Worm (Caenorhabditis elegans) whole organism, late embryonic: Measurements from ENCODE around the gene C26E1.2.

Source experiments
- C08G9.2 ChIP-seq: sonication (generic microtip); optimal IDR thresholded peaks from 2 replicates; lab custom pipeline; 2016; ENCODE audit warnings: mild to moderate bottlenecking, missing genetic modification characterization, moderate library complexity, missing compliant biosample characterization
- F13H6.1 ChIP-seq: sonication (generic microtip); optimal IDR thresholded peaks from 2 replicates; lab custom pipeline; 2016; ENCODE audit warnings: missing genetic modification characterization, missing compliant biosample characterization
- T23F11.4 ChIP-seq: fragments of 200-800 bp; sonication (Bioruptor generic); optimal IDR thresholded peaks from 2 replicates; lab custom pipeline; 2018; ENCODE audit warnings: mild to moderate bottlenecking, missing genetic modification characterization, missing compliant biosample characterization
- Y22D7AL.16 ChIP-seq: sonication (generic microtip); optimal IDR thresholded peaks from 2 replicates; lab custom pipeline; 2016; ENCODE audit warnings: missing genetic modification characterization, missing compliant biosample characterization
- ama-1 ChIP-seq: fragments of 150-350 bp; optimal IDR thresholded peaks from 2 replicates; lab custom pipeline; 2014
- ceh-2 ChIP-seq: sonication (generic microtip); optimal IDR thresholded peaks from 2 replicates; lab custom pipeline; 2016; ENCODE audit warnings: missing genotype, missing genetic modification characterization, missing compliant biosample characterization
- ceh-24 ChIP-seq: sonication (generic microtip); optimal IDR thresholded peaks from 2 replicates; lab custom pipeline; 2016; ENCODE audit warnings: mild to moderate bottlenecking, missing genetic modification characterization, missing compliant biosample characterization
- ceh-31 ChIP-seq: sonication (generic microtip); optimal IDR thresholded peaks from 2 replicates; lab custom pipeline; 2016; ENCODE audit warnings: missing genetic modification characterization, missing compliant biosample characterization
- ceh-34 ChIP-seq: sonication (generic microtip); optimal IDR thresholded peaks from 2 replicates; lab custom pipeline; 2016; ENCODE audit warnings: mild to moderate bottlenecking, missing genetic modification characterization, missing compliant biosample characterization
- ceh-45 ChIP-seq: fragments of 200-800 bp; sonication (Bioruptor generic); IDR thresholded peaks from 2 replicates; pipeline ENCODE4 v1.3.6; 2022; ENCODE audit warnings: missing genetic modification reagents, missing genetic modification characterization, missing compliant biosample characterization
- ceh-48 ChIP-seq: sonication (generic microtip); optimal IDR thresholded peaks from 2 replicates; lab custom pipeline; 2016; ENCODE audit warnings: missing genetic modification characterization, inconsistent platforms, missing compliant biosample characterization
- dve-1 ChIP-seq: sonication (generic microtip); optimal IDR thresholded peaks from 2 replicates; lab custom pipeline; 2017; ENCODE audit warnings: antibody characterized with exemption, mild to moderate bottlenecking, missing genetic modification characterization, missing compliant biosample characterization
- elt-4 ChIP-seq: sonication (generic microtip); optimal IDR thresholded peaks from 2 replicates; lab custom pipeline; 2016; ENCODE audit warnings: missing genetic modification characterization, missing compliant biosample characterization
- ets-4 ChIP-seq: sonication (generic microtip); optimal IDR thresholded peaks from 2 replicates; lab custom pipeline; 2016; ENCODE audit warnings: missing genetic modification characterization, missing compliant biosample characterization
- gmeb-2 ChIP-seq: sonication (generic microtip); optimal IDR thresholded peaks from 2 replicates; lab custom pipeline; 2016; ENCODE audit warnings: missing genetic modification characterization, inconsistent platforms, missing compliant biosample characterization
- hlh-30 ChIP-seq: sonication (generic microtip); optimal IDR thresholded peaks from 2 replicates; lab custom pipeline; 2017; ENCODE audit warnings: antibody characterized with exemption, missing genetic modification characterization, missing compliant biosample characterization; ENCODE audit not compliant: insufficient read depth
- lim-6 ChIP-seq: sonication (generic microtip); optimal IDR thresholded peaks from 2 replicates; lab custom pipeline; 2016; ENCODE audit warnings: missing genetic modification characterization, missing compliant biosample characterization
- mec-3 ChIP-seq: sonication (generic microtip); optimal IDR thresholded peaks from 2 replicates; lab custom pipeline; 2016; ENCODE audit warnings: borderline replicate concordance, missing genetic modification characterization, missing compliant biosample characterization
- nfya-1 ChIP-seq: sonication (generic microtip); optimal IDR thresholded peaks from 2 replicates; lab custom pipeline; 2017; ENCODE audit warnings: missing genetic modification characterization, mild to moderate bottlenecking, missing compliant biosample characterization, antibody characterized with exemption, moderate library complexity
- nhr-11 ChIP-seq: fragments of 150-350 bp; optimal IDR thresholded peaks from 2 replicates; lab custom pipeline; 2014; ENCODE audit warnings: missing biosample characterization, missing genetic modification characterization
- npax-4 ChIP-seq: sonication (generic microtip); optimal IDR thresholded peaks from 2 replicates; lab custom pipeline; 2016; ENCODE audit warnings: missing genetic modification characterization, missing compliant biosample characterization
- odd-2 ChIP-seq: sonication (generic microtip); optimal IDR thresholded peaks from 2 replicates; lab custom pipeline; 2017; ENCODE audit warnings: antibody characterized with exemption, mild to moderate bottlenecking, missing genetic modification characterization, missing compliant biosample characterization
- pax-1 ChIP-seq: fragments of 150-350 bp; optimal IDR thresholded peaks from 2 replicates; lab custom pipeline; 2014; ENCODE audit warnings: missing biosample characterization, missing genetic modification characterization
- pha-4 ChIP-seq: fragments of 150-350 bp; optimal IDR thresholded peaks from 2 replicates; lab custom pipeline; 2018; ENCODE audit warnings: missing biosample characterization, missing genetic modification reagents, missing genetic modification characterization
- pqm-1 ChIP-seq: sonication (generic microtip); optimal IDR thresholded peaks from 2 replicates; lab custom pipeline; 2016; ENCODE audit warnings: missing genetic modification characterization, missing compliant biosample characterization
- rnt-1 ChIP-seq: sonication (generic microtip); optimal IDR thresholded peaks from 2 replicates; lab custom pipeline; 2016; ENCODE audit warnings: missing genetic modification characterization, missing compliant biosample characterization
- sdc-2 ChIP-seq: sonication (generic microtip); optimal IDR thresholded peaks from 2 replicates; lab custom pipeline; 2016; ENCODE audit warnings: missing genotype, missing genetic modification characterization, missing compliant biosample characterization
- sox-4 ChIP-seq: sonication (generic microtip); optimal IDR thresholded peaks from 2 replicates; lab custom pipeline; 2017; ENCODE audit warnings: mild to moderate bottlenecking, missing genetic modification characterization, inconsistent platforms, missing compliant biosample characterization
- tbx-2 ChIP-seq: sonication (generic microtip); optimal IDR thresholded peaks from 2 replicates; lab custom pipeline; 2016; ENCODE audit warnings: missing genetic modification characterization, missing compliant biosample characterization
- tbx-7 ChIP-seq: sonication (generic microtip); optimal IDR thresholded peaks from 2 replicates; lab custom pipeline; 2016; ENCODE audit warnings: missing genotype, missing genetic modification characterization, missing compliant biosample characterization
- ttx-3 ChIP-seq: sonication (generic microtip); optimal IDR thresholded peaks from 2 replicates; lab custom pipeline; 2016; ENCODE audit warnings: missing genetic modification reagents, missing genetic modification characterization, missing compliant biosample characterization
- unc-3 ChIP-seq, 2 experiments: fragments of 200-800 bp in 1 of 2; sonication (Bioruptor generic) in 1 of 2; sonication (generic microtip) in 1 of 2; conservative IDR thresholded peaks in 1 of 2; optimal IDR thresholded peaks in 1 of 2; 2 replicates each; pipeline versions ENCODE4 v1.3.6 to Lab custom; 2016 to 2022; ENCODE audit warnings: missing compliant biosample characterization in 2 of 2, missing genetic modification characterization in 2 of 2, missing genetic modification reagents in 1 of 2
- unc-55 ChIP-seq: sonication (generic microtip); optimal IDR thresholded peaks from 2 replicates; lab custom pipeline; 2017; ENCODE audit warnings: missing biosample characterization, missing genetic modification reagents, missing genetic modification characterization
- unc-86 ChIP-seq: sonication (generic microtip); optimal IDR thresholded peaks from 2 replicates; lab custom pipeline; 2016; ENCODE audit warnings: missing genetic modification characterization, missing compliant biosample characterization
- zip-5 ChIP-seq: sonication (generic microtip); optimal IDR thresholded peaks from 2 replicates; lab custom pipeline; 2016; ENCODE audit warnings: missing genetic modification characterization, missing compliant biosample characterization
- ztf-16 ChIP-seq: sonication (generic microtip); optimal IDR thresholded peaks from 2 replicates; lab custom pipeline; 2017; ENCODE audit warnings: missing genetic modification characterization, missing compliant biosample characterization

Gene C26E1.2

DNA sequence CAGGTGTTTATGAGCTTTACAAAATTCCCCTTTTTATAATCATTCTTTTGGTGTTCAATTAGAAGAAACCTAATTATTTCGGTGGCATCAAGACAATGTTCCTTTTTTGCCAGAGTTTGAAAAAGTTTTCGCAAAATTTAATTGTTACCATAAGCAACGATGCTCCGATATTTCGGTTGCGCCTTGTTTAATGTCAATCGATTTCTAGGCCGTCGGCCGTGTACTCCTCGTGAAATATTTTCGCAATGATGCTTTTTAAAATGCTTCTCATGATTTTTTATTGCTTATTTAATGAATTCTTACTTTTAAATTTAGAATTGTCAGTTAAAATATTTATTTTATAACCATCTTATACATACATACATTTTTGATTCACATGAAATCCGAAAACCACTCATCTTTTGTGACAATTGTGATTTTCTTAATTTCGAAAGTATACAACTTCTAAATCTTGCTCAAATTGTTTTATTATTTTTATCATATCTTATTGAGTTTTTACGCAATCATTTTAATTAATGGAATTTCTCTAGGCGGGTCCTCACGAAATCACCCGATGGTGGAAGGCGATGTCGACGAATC, 8.2 kb downstream of the C26E1.2 start, which contains the start of gene C50B6.3 (continued):
- TF ChIP-seq ceh-45 (GFP tag; lab: Robert Waterston, UW) (no peak), nhr-11 (tag; lab: Kevin White, UChicago) (no peak), tbx-7 (tag; lab: Kevin White, UChicago) (peak; percentile 65), hlh-30 (tag; lab: Kevin White, UChicago) (no peak), elt-4 (tag; lab: Kevin White, UChicago) (no peak), dve-1 (tag; lab: Kevin White, UChicago) (no peak), pax-1 (tag; lab: Kevin White, UChicago) (no peak), Y22D7AL.16 (tag; lab: Kevin White, UChicago) (no peak), pqm-1 (tag; lab: Kevin White, UChicago) (no peak), ama-1 (lab: Kevin White, UChicago) (no peak), gmeb-2 (tag; lab: Kevin White, UChicago) (no peak), mec-3 (tag; lab: Kevin White, UChicago) (no peak), lim-6 (tag; lab: Kevin White, UChicago) (peak; percentile 17), rnt-1 (peak; percentile 53), unc-3 (GFP tag; conservative IDR thresholded peaks at IDR 0.05; lab: Robert Waterston, UW) (no peak), unc-3 (tag; optimal IDR thresholded peaks at IDR 0.05; lab: Kevin White, UChicago) (no peak), C08G9.2 (tag; lab: Kevin White, UChicago) (peak; percentile 92), zip-5 (tag; lab: Kevin White, UChicago) (peak; percentile 28), sdc-2 (tag; lab: Kevin White, UChicago) (peak; percentile 47), nfya-1 (peak; percentile 38), pha-4 (tag; lab: Kevin White, UChicago) (no peak), ceh-31 (peak; percentile 88), unc-55 (peak; percentile 26), ztf-16 (tag; lab: Kevin White, UChicago) (no peak), ceh-48 (tag; lab: Kevin White, UChicago) (peak; percentile 49), tbx-2 (peak; percentile 80), odd-2 (tag; lab: Kevin White, UChicago) (no peak), ttx-3 (tag; lab: Kevin White, UChicago) (no peak), T23F11.4 (GFP tag; lab: Kevin White, UChicago) (no peak), ceh-34 (tag; lab: Kevin White, UChicago) (peak; percentile 39)

DNA sequence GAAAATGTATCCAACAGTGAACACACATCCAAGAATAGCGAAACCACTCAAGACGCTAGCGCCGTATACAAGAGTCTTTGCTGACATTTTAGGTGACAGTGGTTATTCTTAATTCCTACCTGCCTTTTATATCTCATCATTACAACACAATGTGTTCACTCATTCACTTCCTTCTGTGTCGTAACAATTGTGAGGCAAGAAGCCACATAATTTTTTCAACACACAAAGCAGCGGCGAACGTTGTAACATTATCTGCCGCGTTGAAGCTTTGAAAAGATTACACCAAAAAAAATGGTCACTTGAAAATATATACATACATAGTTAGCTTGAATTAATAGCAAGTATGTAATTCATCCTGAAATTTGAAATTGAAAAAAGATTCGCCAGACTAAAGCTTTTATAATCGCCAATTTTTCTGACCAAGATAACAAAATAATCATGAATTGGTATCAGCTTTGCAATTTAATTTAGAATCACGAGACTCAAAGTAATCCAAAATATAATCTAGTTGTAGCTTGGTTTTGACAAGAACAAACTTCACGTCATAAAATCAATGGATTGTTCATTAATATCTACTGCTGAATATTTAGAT, 13.1 kb downstream of the C26E1.2 start, which contains the start of the genes col-161 and srh-18:
TSS of gene col-161 (minus strand) at position 101 of the 592 bp plus-strand sequence.
TSS of gene srh-18 (plus strand) at position 542 of the 592 bp plus-strand sequence.
- TF ChIP-seq ets-4 (tag; lab: Kevin White, UChicago) (no peak), sox-4 (tag; lab: Kevin White, UChicago) (no peak), unc-86 (no peak), dve-1 (tag; lab: Kevin White, UChicago) (no peak), T23F11.4 (GFP tag; lab: Kevin White, UChicago) (no peak), pax-1 (tag; lab: Kevin White, UChicago) (no peak), ceh-34 (tag; lab: Kevin White, UChicago) (no peak), mec-3 (tag; lab: Kevin White, UChicago) (no peak), ceh-2 (tag; lab: Kevin White, UChicago) (no peak), ceh-24 (tag; lab: Kevin White, UChicago) (no peak)

DNA sequence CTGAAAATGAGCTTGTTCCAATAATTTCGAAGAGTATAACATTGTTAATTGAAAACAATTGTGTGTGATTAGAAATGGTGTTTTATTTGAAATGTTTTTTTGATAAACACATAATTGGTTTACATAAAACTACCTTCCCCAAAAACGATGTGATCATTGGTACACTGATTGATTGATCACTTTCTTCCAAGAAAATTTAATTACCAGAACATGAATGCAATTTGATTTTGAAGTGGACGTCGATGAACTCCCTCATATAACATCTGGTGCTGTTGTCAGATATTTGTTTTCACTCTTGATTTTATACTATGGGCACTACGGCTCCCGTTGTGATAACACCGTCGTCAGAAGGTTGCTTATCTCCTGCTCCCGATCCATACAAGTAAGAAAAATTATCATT, 15.7 kb downstream of the C26E1.2 start, which contains the start of gene srh-15:
TSS of gene srh-15 (plus strand) at position 301 of the 400 bp plus-strand sequence.
- TF ChIP-seq npax-4 = no peak
- TF ChIP-seq nhr-11 (tag; lab: Kevin White, UChicago) = no peak
- TF ChIP-seq ceh-31 = no peak
- no peak for TF ChIP-seq F13H6.1 (tag; lab: Kevin White, UChicago)
- TF ChIP-seq elt-4 (tag; lab: Kevin White, UChicago) = no peak
- TF ChIP-seq ttx-3 (tag; lab: Kevin White, UChicago) = no peak
- no peak for TF ChIP-seq lim-6 (tag; lab: Kevin White, UChicago)
- no peak for TF ChIP-seq ets-4 (tag; lab: Kevin White, UChicago)
